Worm (Caenorhabditis elegans): ENCODE measurements around the gene C33D9.6.

The C33D9.6 gene

ce11 chrIV:8737354-8737753, 40.6 kb downstream of the C33D9.6 start:
- TF ChIP-seq B0261.1 (tag; optimal IDR thresholded peaks at IDR 0.05) (no peak), athp-1 (tag; optimal IDR thresholded peaks at IDR 0.05) (no peak), F37B4.10 (GFP tag; IDR thresholded peaks at IDR 0.05) (no peak), aptf-3 (GFP tag; IDR thresholded peaks at IDR 0.05) (no peak), hmg-1.2 (GFP tag; IDR thresholded peaks at IDR 0.05) (peak; percentile 73; the same call in 1 of the 2 replicates), D2030.7 (GFP tag; IDR thresholded peaks at IDR 0.05) (no peak), snpc-1.1 (tag; optimal IDR thresholded peaks at IDR 0.05; ENCODE audit: insufficient read depth) (no peak), madf-3 (GFP tag; IDR thresholded peaks at IDR 0.05) (no peak)

- peak; percentile 67 for TF ChIP-seq nhr-80 (tag; optimal IDR thresholded peaks at IDR 0.05)
- peak; percentile 42 for TF ChIP-seq madf-6 (GFP tag; IDR thresholded peaks at IDR 0.05)
- TF ChIP-seq snpc-4 (GFP tag; optimal IDR thresholded peaks at IDR 0.05) = peak; percentile 1
- no peak for TF ChIP-seq snpc-4 (tag; optimal IDR thresholded peaks at IDR 0.05)
- no peak for TF ChIP-seq unc-130 (GFP tag; optimal IDR thresholded peaks at IDR 0.05)
- TF ChIP-seq hrde-1 (tag; optimal IDR thresholded peaks at IDR 0.05; ENCODE audit: borderline replicate concordance) = peak; percentile 15
- no peak for TF ChIP-seq efl-1 (GFP tag; optimal IDR thresholded peaks at IDR 0.05)
- peak; percentile 10 for TF ChIP-seq ets-4 (GFP tag; optimal IDR thresholded peaks at IDR 0.05)
- no peak for TF ChIP-seq dpff-1 (tag; optimal IDR thresholded peaks at IDR 0.05)
- no peak for TF ChIP-seq cebp-1 (GFP tag; IDR thresholded peaks at IDR 0.05)
- TF ChIP-seq cebp-1 (tag; optimal IDR thresholded peaks at IDR 0.05) = peak; percentile 0
Measured at ce11 chrIV:8730469-8730868, 47.5 kb downstream of the C33D9.6 start, which contains the start of gene F21D5.3. Gene F21D5.3, plus strand, starts transcription at chrIV:8730815.

DNA sequence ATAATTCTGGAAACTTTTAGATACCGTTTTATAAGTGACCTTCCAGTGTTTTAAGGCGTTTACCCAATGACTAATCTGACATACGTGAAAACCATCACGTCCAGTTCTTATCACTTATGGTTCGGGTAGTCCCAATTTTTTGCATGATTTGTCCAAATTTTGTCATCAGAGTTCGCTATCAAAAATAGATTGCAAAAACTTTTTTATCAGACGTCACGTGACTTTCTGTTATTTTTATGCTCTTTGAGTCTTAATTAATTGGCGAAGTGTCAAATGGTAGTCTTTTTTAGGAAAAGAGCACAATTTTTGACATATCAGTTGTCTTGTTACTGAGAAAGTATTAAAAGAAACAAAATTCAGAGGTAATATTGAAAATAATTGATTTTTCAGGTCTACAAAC, 48.3 kb downstream of the C33D9.6 start:
- peak; percentile 77 for TF ChIP-seq nhr-80 (tag; optimal IDR thresholded peaks at IDR 0.05)
- peak; percentile 4 for TF ChIP-seq unc-62 (GFP tag; optimal IDR thresholded peaks at IDR 0.05)
- TF ChIP-seq ccch-3 (GFP tag; optimal IDR thresholded peaks at IDR 0.05) = no peak
- TF ChIP-seq cebp-1 (GFP tag; IDR thresholded peaks at IDR 0.05) = no peak
- TF ChIP-seq cebp-1 (tag; optimal IDR thresholded peaks at IDR 0.05) = peak; percentile 36

- no peak for TF ChIP-seq F23B12.7 (tag; optimal IDR thresholded peaks at IDR 0.05; ENCODE audit: insufficient read depth)
- TF ChIP-seq akir-1 (GFP tag; optimal IDR thresholded peaks at IDR 0.05) = no peak
- TF ChIP-seq xnd-1 (tag; optimal IDR thresholded peaks at IDR 0.05) = peak; percentile 66
- TF ChIP-seq atf-7 (tag; optimal IDR thresholded peaks at IDR 0.05) = no peak
- no peak for TF ChIP-seq ama-1 (optimal IDR thresholded peaks at IDR 0.05)
- TF ChIP-seq ama-1 (GFP tag; optimal IDR thresholded peaks at IDR 0.05) = peak in 1 of 2 experiments; percentile 18
- TF ChIP-seq B0336.3 (GFP tag; IDR thresholded peaks at IDR 0.05) = peak; percentile 44; the same call in 1 of the 2 replicates
- no peak for TF ChIP-seq snpc-3.4 (tag; optimal IDR thresholded peaks at IDR 0.05)
- TF ChIP-seq B0035.1 (tag; optimal IDR thresholded peaks at IDR 0.05) = no peak
- TF ChIP-seq repo-1 (tag; optimal IDR thresholded peaks at IDR 0.05) = peak; percentile 20
- no peak for TF ChIP-seq nfya-2 (GFP tag; IDR thresholded peaks at IDR 0.05)
- no peak for TF ChIP-seq rec-8 (tag; optimal IDR thresholded peaks at IDR 0.05)
- TF ChIP-seq aptf-3 (GFP tag; IDR thresholded peaks at IDR 0.05) = no peak
- no peak for TF ChIP-seq hlh-26 (GFP tag; conservative IDR thresholded peaks at IDR 0.05)
- no peak for TF ChIP-seq B0019.2 (GFP tag; conservative IDR thresholded peaks at IDR 0.05)
- 0 out of 2 replicates have a peak, but pooled peaks have one; percentile 57 for TF ChIP-seq attf-6 (GFP tag; IDR thresholded peaks at IDR 0.05)
- no peak for TF ChIP-seq Y79H2A.3 (GFP tag; conservative IDR thresholded peaks at IDR 0.05)
- TF ChIP-seq ceh-91 (GFP tag; IDR thresholded peaks at IDR 0.05) = no peak
- peak; percentile 85 for TF ChIP-seq madf-6 (GFP tag; IDR thresholded peaks at IDR 0.05)
- peak; percentile 13 for TF ChIP-seq lin-54 (GFP tag; optimal IDR thresholded peaks at IDR 0.05)
- no peak for TF ChIP-seq sea-2 (GFP tag; IDR thresholded peaks at IDR 0.05)
- no peak for TF ChIP-seq K12H6.12 (tag; optimal IDR thresholded peaks at IDR 0.05)
- no peak for TF ChIP-seq pha-4 (tag; optimal IDR thresholded peaks at IDR 0.05)
- TF ChIP-seq athp-1 (tag; optimal IDR thresholded peaks at IDR 0.05) = peak; percentile 4
- no peak for TF ChIP-seq F57C9.4 (tag; optimal IDR thresholded peaks at IDR 0.05)
- TF ChIP-seq madf-8 (GFP tag; conservative IDR thresholded peaks at IDR 0.05) = peak; percentile 74
- peak; percentile 78 for TF ChIP-seq efl-1 (GFP tag; optimal IDR thresholded peaks at IDR 0.05)
- TF ChIP-seq hrde-1 (tag; optimal IDR thresholded peaks at IDR 0.05; ENCODE audit: borderline replicate concordance) = peak; percentile 24
Measured at ce11 chrIV:8728122-8728521, 49.8 kb downstream of the C33D9.6 start, which contains the start of gene otub-3. Gene otub-3, plus strand, starts transcription at chrIV:8728177.
